Fruit fly (Drosophila melanogaster): Measurements from ENCODE around the gene BORCS5.

- TF ChIP-seq CG8478 (optimal IDR thresholded peaks at IDR 0.05) (no peak), CTCF (optimal IDR thresholded peaks at IDR 0.05) (no peak)
These were observed 21.1 kb upstream of the BORCS5 start, which contains the start of gene wisp for dm6 chrX:11893643-11894042.

Data from S2 (cell line).